Worm (Caenorhabditis elegans) whole organism, L4/young adult: ENCODE data around the gene F54D1.1.

ENCODE experiments used
- W03F9.2 ChIP-seq: fragments of 150-350 bp; optimal IDR thresholded peaks from 2 replicates; lab custom pipeline; 2014; ENCODE audit warnings: missing biosample characterization, missing genetic modification characterization
- dao-5 ChIP-seq: sonication (generic microtip); optimal IDR thresholded peaks from 2 replicates; lab custom pipeline; 2016; ENCODE audit warnings: missing genotype, missing genetic modification characterization, moderate library complexity, missing compliant biosample characterization
- him-1 ChIP-seq: sonication (generic microtip); optimal IDR thresholded peaks from 2 replicates; lab custom pipeline; 2016; ENCODE audit warnings: missing genotype, missing genetic modification reagents, missing genetic modification characterization, missing compliant biosample characterization

Gene F54D1.1

DNA sequence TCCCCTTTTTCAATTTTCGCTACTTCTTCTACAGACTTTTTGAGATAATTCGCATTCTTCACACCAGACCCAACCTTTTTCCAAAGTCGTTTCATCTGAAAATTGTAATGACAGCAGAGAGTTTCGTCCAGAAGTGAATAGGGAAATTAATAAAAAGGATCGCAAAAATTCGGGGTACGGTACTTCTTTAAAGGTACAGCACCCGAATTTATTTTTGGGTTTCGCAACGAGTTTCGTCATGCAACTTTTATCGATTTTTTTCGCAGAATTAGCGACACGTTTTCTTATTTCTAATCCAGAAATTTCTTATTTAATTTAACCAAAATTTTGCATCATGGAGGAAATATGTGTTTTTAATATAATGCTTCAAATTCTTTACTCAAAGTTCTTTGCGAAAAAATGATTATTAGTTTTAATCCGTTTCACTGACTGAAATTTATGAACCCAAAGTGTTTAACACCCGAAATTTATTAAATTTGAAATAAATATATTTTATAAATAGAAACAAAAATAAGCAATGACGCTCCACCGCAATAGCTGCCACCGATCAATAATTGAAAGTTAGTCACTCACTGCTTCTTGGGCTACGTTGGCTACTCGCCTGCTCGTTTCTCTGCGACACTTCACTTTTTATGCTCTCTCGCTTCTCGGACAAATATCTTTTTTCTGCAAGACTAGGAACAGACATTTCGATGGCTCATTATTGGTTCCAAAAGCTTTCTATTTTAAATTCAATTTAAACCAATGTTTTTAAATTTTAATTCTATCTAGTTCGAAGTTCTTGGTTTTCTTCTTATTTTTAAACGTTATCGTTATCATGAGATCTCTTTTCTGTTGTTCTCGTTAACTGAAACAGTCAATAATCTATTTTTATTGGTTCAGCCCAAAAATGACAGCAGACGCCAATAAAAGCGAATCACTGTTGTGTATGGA, 36.8 kb downstream of the F54D1.1 start, which contains the start of the genes B0035.15 and dnj-1:
Gene B0035.15, minus strand, starts transcription at position 99 of the 933 bp plus-strand sequence.
Gene dnj-1, plus strand, starts transcription at position 883 of the 933 bp plus-strand sequence.
- no peak for TF ChIP-seq him-1 (tag; lab: Kevin White, UChicago)
- TF ChIP-seq dao-5, result no peak
- TF ChIP-seq W03F9.2 (tag; lab: Kevin White, UChicago), result no peak

DNA sequence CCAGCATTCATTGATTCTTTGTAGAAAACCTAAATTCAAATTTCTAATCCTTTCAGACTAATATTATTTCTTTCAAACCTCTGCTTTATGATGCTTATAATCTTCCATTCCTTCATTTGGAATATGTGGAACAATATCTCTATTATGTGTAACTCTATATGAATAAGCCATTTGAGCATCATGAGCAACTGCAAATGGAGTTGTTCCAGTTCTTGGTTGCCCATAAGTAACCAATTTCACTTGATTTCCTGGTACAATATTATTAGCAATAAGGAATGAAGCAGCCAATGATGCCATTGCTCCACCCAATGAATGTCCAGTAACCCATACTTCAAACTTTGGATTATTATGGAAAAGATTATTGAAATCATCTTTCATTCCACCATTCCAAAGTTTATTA, 43.3 kb downstream of the F54D1.1 start:
- TF ChIP-seq dao-5, result no peak
- no peak for TF ChIP-seq W03F9.2 (tag; lab: Kevin White, UChicago)
- TF ChIP-seq him-1 (tag; lab: Kevin White, UChicago), result no peak

DNA sequence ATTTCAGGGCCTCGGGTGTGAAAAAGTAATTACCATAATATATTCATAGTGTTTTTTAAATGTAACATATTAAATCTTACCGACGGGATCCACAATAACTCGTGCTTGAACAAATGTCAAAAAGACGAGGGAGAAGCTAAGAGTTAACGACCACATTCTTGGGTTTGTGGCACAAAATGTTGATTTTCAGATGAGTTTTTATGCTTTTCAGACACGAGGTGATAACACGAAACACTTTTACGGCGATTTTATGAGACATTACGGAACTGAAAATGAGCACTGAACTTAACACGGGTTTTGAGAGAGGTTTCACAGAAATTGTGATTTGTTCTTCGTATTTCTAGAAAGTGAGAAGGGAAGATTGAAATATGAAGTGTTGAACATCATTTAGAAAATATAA, 44.9 kb downstream of the F54D1.1 start, which contains the start of gene B0035.13:
Gene B0035.13, minus strand, starts transcription at position 173 of the 400 bp plus-strand sequence.
- TF ChIP-seq dao-5 (no peak), W03F9.2 (tag; lab: Kevin White, UChicago) (no peak), him-1 (tag; lab: Kevin White, UChicago) (no peak)

DNA sequence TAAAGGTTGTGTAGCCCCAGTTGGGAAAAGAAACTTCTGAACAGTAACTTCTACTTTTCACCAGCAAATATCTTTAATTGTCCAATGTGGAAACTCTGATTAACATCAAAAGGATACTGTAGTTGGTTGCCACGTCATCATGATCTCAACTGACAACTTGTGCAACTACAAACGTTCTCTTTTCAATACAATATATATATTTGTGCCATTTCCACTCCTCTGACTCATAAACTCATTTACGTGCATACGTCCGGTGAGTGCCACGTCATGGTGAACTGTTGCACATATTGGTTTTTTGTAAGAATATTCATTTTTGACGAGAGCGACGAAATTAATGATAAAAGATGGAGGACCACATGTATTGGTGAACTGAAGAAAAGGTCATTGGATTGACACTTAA, 46.1 kb downstream of the F54D1.1 start:
- no peak for TF ChIP-seq him-1 (tag; lab: Kevin White, UChicago)
- TF ChIP-seq dao-5, result no peak
- no peak for TF ChIP-seq W03F9.2 (tag; lab: Kevin White, UChicago)

DNA sequence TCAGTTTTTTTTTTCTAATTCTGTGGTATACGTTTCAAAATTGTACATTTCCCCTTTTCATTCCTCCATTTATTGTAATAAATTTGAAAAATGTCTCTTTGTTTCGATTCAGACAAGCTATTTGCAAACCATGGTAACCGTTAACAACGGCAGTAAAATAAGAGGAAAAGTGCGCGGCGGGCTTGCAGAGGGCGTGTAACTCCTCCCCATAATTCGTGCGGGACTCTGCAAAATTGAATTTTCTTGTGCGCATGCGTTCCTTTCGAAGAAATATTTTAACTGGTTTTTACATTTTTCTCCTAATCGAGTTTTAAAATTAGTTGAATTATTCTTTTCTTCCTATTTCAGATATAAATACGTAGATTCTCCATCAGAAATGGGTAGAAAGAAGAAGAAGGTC, 49.0 kb downstream of the F54D1.1 start, which contains the start of gene znf-207:
Gene znf-207, plus strand, starts transcription at position 349 of the 400 bp plus-strand sequence.
- TF ChIP-seq W03F9.2 (tag; lab: Kevin White, UChicago) (peak; percentile 49), him-1 (tag; lab: Kevin White, UChicago) (no peak)

DNA sequence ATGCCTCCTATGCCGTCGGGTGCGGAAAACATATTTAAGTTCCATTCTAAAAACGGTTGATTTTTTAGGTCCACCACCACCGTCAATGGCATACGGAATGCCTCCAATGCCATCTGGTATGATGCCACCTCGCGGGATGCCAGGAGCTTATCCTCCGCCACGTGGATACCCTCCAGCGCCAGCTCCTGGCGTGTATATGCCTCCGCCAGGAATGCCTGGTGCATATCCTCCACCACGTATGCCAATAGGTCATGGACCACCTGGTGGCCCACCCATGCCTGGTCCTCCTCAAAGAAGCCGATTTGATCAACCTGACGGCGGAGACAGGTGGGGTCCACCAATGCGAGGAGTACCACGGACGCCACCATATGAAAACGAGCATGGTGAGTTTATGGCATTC, 49.8 kb downstream of the F54D1.1 start:
- TF ChIP-seq him-1 (tag; lab: Kevin White, UChicago) (no peak), dao-5 (no peak), W03F9.2 (tag; lab: Kevin White, UChicago) (no peak)
